Worm (Caenorhabditis elegans) whole organism, young adult: ENCODE measurements around the gene F37C12.14.

ENCODE experiments used
- D2030.7 ChIP-seq: fragments of 200-800 bp; sonication (Bioruptor generic); IDR thresholded peaks from 2 replicates; pipeline ENCODE4 v1.3.6; 2022; ENCODE audit warnings: missing genetic modification reagents, missing genetic modification characterization, missing compliant biosample characterization
- efl-1 ChIP-seq: fragments of 150-350 bp; optimal IDR thresholded peaks from 2 replicates; lab custom pipeline; 2014; ENCODE audit warnings: missing biosample characterization, missing genetic modification reagents, missing genetic modification characterization
- egl-44 ChIP-seq: fragments of 200-800 bp; sonication (Bioruptor generic); IDR thresholded peaks from 2 replicates; pipeline ENCODE4 v1.3.6; 2022; ENCODE audit warnings: missing genetic modification reagents, missing genetic modification characterization, missing compliant biosample characterization
- madf-3 ChIP-seq: fragments of 200-800 bp; sonication (Bioruptor generic); IDR thresholded peaks from 2 replicates; pipeline ENCODE4 v1.3.6; 2022; ENCODE audit warnings: missing genetic modification reagents, missing genetic modification characterization, missing compliant biosample characterization
- mel-28 ChIP-seq: sonication (generic microtip); optimal IDR thresholded peaks from 2 replicates; lab custom pipeline; 2016; ENCODE audit warnings: borderline replicate concordance, mild to moderate bottlenecking, missing genetic modification characterization, missing compliant biosample characterization

DNA sequence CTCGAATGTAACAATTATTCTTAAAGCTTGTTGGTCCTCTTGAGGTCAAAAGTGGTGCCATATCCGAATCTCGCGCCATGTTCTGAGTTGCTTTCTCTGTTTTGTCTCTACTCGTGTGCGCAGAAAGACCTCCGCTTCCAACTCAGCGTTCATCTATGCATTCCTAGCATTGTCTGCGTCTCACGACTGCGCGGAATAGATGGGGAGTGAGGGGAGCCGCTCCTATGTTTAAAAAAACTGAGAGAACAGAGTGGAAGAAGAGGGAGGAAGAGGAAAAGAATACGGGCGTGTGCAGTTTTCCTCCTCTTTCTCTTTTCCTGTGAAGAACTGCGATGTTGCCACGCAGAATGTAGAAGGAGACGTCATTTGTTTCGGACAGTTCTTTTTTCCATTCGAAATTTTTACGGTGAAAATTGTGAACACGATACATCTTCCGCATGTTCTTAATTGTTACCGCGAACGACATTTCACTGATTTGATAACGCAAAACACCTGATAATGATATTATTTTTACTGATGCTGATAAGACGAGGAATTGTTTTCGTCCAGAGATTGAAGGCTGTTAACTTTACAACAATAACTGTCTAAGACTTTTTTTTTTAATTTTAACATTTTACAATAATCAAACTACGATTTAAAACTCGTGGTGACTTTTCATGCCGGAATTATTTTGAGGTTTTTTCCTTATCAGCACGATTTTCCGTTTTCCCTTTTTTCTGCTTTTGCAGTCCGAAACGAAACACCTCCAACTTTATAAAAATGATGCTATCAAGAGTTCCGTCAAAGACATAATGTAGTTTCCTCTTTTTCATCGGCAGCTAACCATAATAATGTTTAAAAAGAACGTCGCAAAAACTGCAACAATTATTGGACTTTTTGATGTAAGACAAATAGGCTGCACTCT lies 18.5 kb downstream of the F37C12.14 start:
- TF ChIP-seq D2030.7 (GFP tag; lab: Robert Waterston, UW) (no peak), madf-3 (no peak), mel-28 (no peak), efl-1 (GFP tag; lab: Kevin White, UChicago) (no peak), egl-44 (no peak)
